Fruit fly (Drosophila melanogaster) S2 (cell line): ENCODE results near the gene Fer3.

ENCODE experiments used
- CG8478 ChIP-seq: fragments of >200 bp; optimal IDR thresholded peaks from 2 replicates; lab custom pipeline; 2018
- CTCF ChIP-seq, 2 experiments: fragments of >200 bp; optimal IDR thresholded peaks; 2 replicates each; lab custom pipeline; 2018

DNA sequence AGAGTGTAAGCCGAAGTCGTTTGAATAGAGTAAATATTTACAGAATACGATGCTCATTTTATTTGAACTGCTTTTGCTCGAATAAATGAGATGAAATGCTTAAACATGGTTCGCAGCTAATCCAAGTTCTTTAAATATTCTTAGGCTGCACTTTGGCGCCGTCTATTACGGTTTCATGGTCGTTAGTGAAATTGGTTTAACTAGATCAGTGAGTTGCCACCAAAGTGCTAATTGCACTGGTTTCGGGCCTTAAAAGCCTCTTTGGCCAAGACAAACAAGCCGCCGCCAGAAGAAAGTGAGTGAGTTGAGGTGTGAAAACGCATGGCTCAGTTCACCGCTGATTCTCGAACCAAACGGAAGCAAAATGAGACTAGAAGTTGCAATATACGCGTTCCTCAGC is 17.3 kb upstream of the Fer3 start, which contains the start of gene CG14720:
- no peak for TF ChIP-seq CG8478 (lab: Kevin White, UChicago)
- no peak for TF ChIP-seq CTCF (optimal IDR thresholded peaks at IDR 0.05; lab: Kevin White, UChicago)
